Worm (Caenorhabditis elegans): ENCODE measurements around the gene C23H4.8.

DNA sequence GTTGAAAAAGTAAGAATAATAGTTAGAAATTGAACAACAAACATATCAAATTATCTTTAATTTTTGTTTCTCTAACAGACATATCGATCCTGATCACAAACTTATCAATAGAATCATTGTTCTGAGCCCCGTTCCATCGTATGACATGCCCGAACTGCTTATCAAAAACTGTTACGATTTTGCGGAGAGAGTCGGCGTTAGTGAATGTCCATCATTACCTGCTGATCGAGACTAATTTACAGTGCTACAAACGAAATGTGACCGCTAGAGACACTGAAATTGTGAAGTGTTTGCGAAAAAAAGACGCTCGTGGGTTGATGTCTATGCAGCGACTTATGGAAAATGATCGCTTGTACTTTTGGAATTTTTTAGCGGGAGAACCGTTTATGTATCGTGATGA lies 25.9 kb downstream of the C23H4.8 start:
- TF ChIP-seq snpc-4 (tag; optimal IDR thresholded peaks at IDR 0.05) (no peak), lsy-2 (tag; optimal IDR thresholded peaks at IDR 0.05) (no peak), ceh-82 (tag; optimal IDR thresholded peaks at IDR 0.05) (no peak), alr-1 (tag; optimal IDR thresholded peaks at IDR 0.05) (no peak), dmd-4 (tag; optimal IDR thresholded peaks at IDR 0.05) (no peak), nhr-11 (tag; optimal IDR thresholded peaks at IDR 0.05) (no peak), crh-2 (tag; optimal IDR thresholded peaks at IDR 0.05) (no peak), fos-1 (tag; optimal IDR thresholded peaks at IDR 0.05) (no peak), nhr-237 (tag; optimal IDR thresholded peaks at IDR 0.05) (no peak), zag-1 (tag; optimal IDR thresholded peaks at IDR 0.05) (no peak), mdl-1 (tag; optimal IDR thresholded peaks at IDR 0.05) (no peak), ama-1 (optimal IDR thresholded peaks at IDR 0.05) (no peak), blmp-1 (tag; optimal IDR thresholded peaks at IDR 0.05; ENCODE audit: insufficient read depth) (no peak), aly-2 (tag; optimal IDR thresholded peaks at IDR 0.05) (no peak)
